Fruit fly (Drosophila melanogaster) whole organism, pupa: ENCODE measurements around the gene CG9395.

Experiments used
- CG12605 ChIP-seq: fragments of 200-800 bp; sonication (Bioruptor generic); IDR thresholded peaks from 2 replicates; pipeline ENCODE4 v1.3.6; 2022; ENCODE audit warnings: missing biosample characterization, missing genetic modification characterization
- CG14655 ChIP-seq: fragments of 200-800 bp; sonication (Bioruptor generic); optimal IDR thresholded peaks from 3 replicates; lab custom pipeline; 2017; ENCODE audit warnings: mild to moderate bottlenecking, missing biosample characterization, missing genetic modification reagents, missing genetic modification characterization
- CG15710 ChIP-seq: fragments of 200-800 bp; sonication (Bioruptor generic); optimal IDR thresholded peaks from 2 replicates; lab custom pipeline; 2018; ENCODE audit warnings: missing biosample characterization, mild to moderate bottlenecking, missing genetic modification characterization, moderate library complexity
- CG4496 ChIP-seq: fragments of 200-800 bp; sonication (Bioruptor generic); IDR thresholded peaks from 3 replicates; pipeline ENCODE4 v1.3.6; 2022; ENCODE audit warnings: missing biosample characterization, missing genetic modification characterization
- CG8159 ChIP-seq: fragments of 200-800 bp; sonication (Bioruptor generic); optimal IDR thresholded peaks from 3 replicates; lab custom pipeline; 2018; ENCODE audit warnings: missing biosample characterization, mild to moderate bottlenecking, missing genetic modification characterization, moderate library complexity
- CG8301 ChIP-seq: fragments of 200-800 bp; sonication (Bioruptor generic); optimal IDR thresholded peaks from 2 replicates; lab custom pipeline; 2018; ENCODE audit warnings: missing biosample characterization, mild to moderate bottlenecking, missing genetic modification characterization
- CG9948 ChIP-seq: fragments of 200-800 bp; sonication (Bioruptor generic); optimal IDR thresholded peaks from 2 replicates; lab custom pipeline; 2018; ENCODE audit warnings: missing biosample characterization, mild to moderate bottlenecking, missing genetic modification characterization, moderate library complexity
- D1 ChIP-seq: fragments of 200-800 bp; sonication (Bioruptor generic); optimal IDR thresholded peaks from 2 replicates; lab custom pipeline; 2018; ENCODE audit warnings: missing biosample characterization, mild to moderate bottlenecking, missing genetic modification characterization, moderate library complexity
- Pif1A ChIP-seq: fragments of 200-800 bp; sonication (Bioruptor generic); optimal IDR thresholded peaks from 3 replicates; lab custom pipeline; 2016; ENCODE audit warnings: missing biosample characterization, missing genetic modification characterization
- Pif1B ChIP-seq: fragments of 200-800 bp; sonication (Bioruptor generic); optimal IDR thresholded peaks from 3 replicates; lab custom pipeline; 2016; ENCODE audit warnings: missing biosample characterization, missing genetic modification characterization
- gl ChIP-seq: fragments of 200-800 bp; sonication (Bioruptor generic); optimal IDR thresholded peaks from 2 replicates; lab custom pipeline; 2018; ENCODE audit warnings: missing biosample characterization, mild to moderate bottlenecking, missing genetic modification characterization
- rn ChIP-seq: fragments of 200-800 bp; sonication (Bioruptor generic); IDR thresholded peaks from 2 replicates; pipeline ENCODE4 v1.3.6; 2022; ENCODE audit warnings: missing biosample characterization, missing genetic modification characterization

dm6 chr2L:13304488-13304887 is 50.4 kb downstream of the CG9395 start, which contains the start of gene CG16825:
- TF ChIP-seq CG9948 (no peak), CG8159 (tag; lab: Kevin White, UChicago) (no peak), gl (tag; lab: Kevin White, UChicago) (no peak), CG15710 (tag; lab: Kevin White, UChicago) (no peak), D1 (no peak), Pif1A (GFP tag; lab: Kevin White, UChicago) (no peak), CG12605 (GFP tag; lab: Robert Waterston, UW) (no peak), Pif1B (GFP tag; lab: Kevin White, UChicago) (no peak), rn (no peak), CG14655 (GFP tag; lab: Kevin White, UChicago) (no peak), CG8301 (no peak), CG4496 (no peak)
